Fruit fly (Drosophila melanogaster) whole organism, embryonic: ENCODE results near the gene CG31321.
A peak's percentile ranks its signal among the peaks of the same experiment; 100 is the strongest.

Source experiments
- Aef1 ChIP-seq: fragments of 200-800 bp; sonication (Bioruptor generic); IDR thresholded peaks from 3 replicates; pipeline ENCODE4 v1.3.6; 2022; ENCODE audit warnings: missing biosample characterization, missing genetic modification characterization
- B-H2 ChIP-seq: fragments of 200-800 bp; sonication (Bioruptor generic); optimal IDR thresholded peaks from 2 replicates; lab custom pipeline; 2018; ENCODE audit warnings: missing biosample characterization, mild to moderate bottlenecking, missing genetic modification characterization
- CG10209 ChIP-seq: fragments of 200-800 bp; sonication (Bioruptor generic); optimal IDR thresholded peaks from 3 replicates; lab custom pipeline; 2017; ENCODE audit warnings: missing biosample characterization, mild to moderate bottlenecking, missing genetic modification characterization, missing genetic modification reagents
- CG10321 ChIP-seq: fragments of 200-800 bp; sonication (Bioruptor generic); IDR thresholded peaks from 2 replicates; pipeline ENCODE4 v1.3.6; 2022; ENCODE audit warnings: missing biosample characterization, missing genetic modification characterization
- CG10979 ChIP-seq: fragments of 200-800 bp; sonication (Bioruptor generic); optimal IDR thresholded peaks from 2 replicates; lab custom pipeline; 2018; ENCODE audit warnings: missing biosample characterization, mild to moderate bottlenecking, missing genetic modification characterization, moderate library complexity
- CG11085 ChIP-seq: fragments of 200-800 bp; sonication (Bioruptor generic); IDR thresholded peaks from 2 replicates; pipeline ENCODE4 v1.3.6; 2022; ENCODE audit warnings: missing biosample characterization, missing genetic modification characterization
- CG12942 ChIP-seq: fragments of 200-800 bp; sonication (Bioruptor generic); optimal IDR thresholded peaks from 3 replicates; lab custom pipeline; 2016; ENCODE audit warnings: missing biosample characterization, missing genetic modification characterization
- CG13775 ChIP-seq: fragments of 200-800 bp; sonication (Bioruptor generic); optimal IDR thresholded peaks from 3 replicates; lab custom pipeline; 2017; ENCODE audit warnings: missing biosample characterization, mild to moderate bottlenecking, missing genetic modification characterization
- CG14667 ChIP-seq: fragments of 200-800 bp; sonication (Bioruptor generic); IDR thresholded peaks from 2 replicates; pipeline ENCODE4 v1.3.6; 2022; ENCODE audit warnings: missing biosample characterization, missing genetic modification characterization
- CG14860 ChIP-seq: fragments of 200-800 bp; sonication (Bioruptor generic); IDR thresholded peaks from 3 replicates; pipeline ENCODE4 v1.3.6; 2022; ENCODE audit warnings: missing biosample characterization, missing genetic modification characterization; ENCODE audit not compliant: partially characterized antibody
- CG15011 ChIP-seq: fragments of 200-800 bp; sonication (Bioruptor generic); optimal IDR thresholded peaks from 3 replicates; lab custom pipeline; 2018; ENCODE audit warnings: missing biosample characterization, mild to moderate bottlenecking, missing genetic modification characterization
- CG15601 ChIP-seq: fragments of 200-800 bp; sonication (Bioruptor generic); optimal IDR thresholded peaks from 3 replicates; lab custom pipeline; 2019; ENCODE audit warnings: missing biosample characterization, mild to moderate bottlenecking, missing genetic modification characterization, moderate library complexity
- CG18011 ChIP-seq: fragments of 200-800 bp; sonication (Bioruptor generic); optimal IDR thresholded peaks from 2 replicates; lab custom pipeline; 2017; ENCODE audit warnings: missing biosample characterization, missing genetic modification characterization, mild to moderate bottlenecking, moderate library complexity, missing genotype
- CG18476 ChIP-seq: fragments of 200-800 bp; sonication (Bioruptor generic); optimal IDR thresholded peaks from 2 replicates; lab custom pipeline; 2016; ENCODE audit warnings: missing biosample characterization, mild to moderate bottlenecking, missing genetic modification characterization
- CG30403 ChIP-seq: fragments of 200-800 bp; sonication (Bioruptor generic); optimal IDR thresholded peaks from 3 replicates; lab custom pipeline; 2016; ENCODE audit warnings: missing biosample characterization, missing genetic modification characterization
- CG3407 ChIP-seq: fragments of 200-800 bp; sonication (Bioruptor generic); optimal IDR thresholded peaks from 2 replicates; lab custom pipeline; 2018; ENCODE audit warnings: missing biosample characterization, mild to moderate bottlenecking, missing genetic modification characterization
- CG34422 ChIP-seq: fragments of 200-800 bp; sonication (Bioruptor generic); IDR thresholded peaks from 3 replicates; pipeline ENCODE4 v1.3.6; 2022; ENCODE audit warnings: missing biosample characterization, missing genetic modification characterization
- CG4820 ChIP-seq: fragments of 200-800 bp; sonication (Bioruptor generic); optimal IDR thresholded peaks from 3 replicates; lab custom pipeline; 2016; ENCODE audit warnings: missing biosample characterization, missing genetic modification characterization
- CG6272 ChIP-seq: fragments of 200-800 bp; sonication (Bioruptor generic); IDR thresholded peaks from 2 replicates; pipeline ENCODE4 v1.3.6; 2022; ENCODE audit warnings: missing biosample characterization, missing genetic modification characterization
- CG6683 ChIP-seq: fragments of 200-800 bp; sonication (Bioruptor generic); optimal IDR thresholded peaks from 2 replicates; lab custom pipeline; 2017; ENCODE audit warnings: missing biosample characterization, mild to moderate bottlenecking, missing genetic modification characterization, missing genetic modification reagents
- CG7372 ChIP-seq: fragments of 200-800 bp; sonication (Bioruptor generic); IDR thresholded peaks from 2 replicates; pipeline ENCODE4 v1.3.6; 2022; ENCODE audit warnings: missing biosample characterization, missing genetic modification characterization
- CG8281 ChIP-seq: fragments of 200-800 bp; sonication (Bioruptor generic); optimal IDR thresholded peaks from 2 replicates; lab custom pipeline; 2018; ENCODE audit warnings: missing biosample characterization, mild to moderate bottlenecking, missing genetic modification characterization, moderate library complexity
- CG8924 ChIP-seq: fragments of 200-800 bp; optimal IDR thresholded peaks from 3 replicates; lab custom pipeline; 2019; ENCODE audit warnings: missing biosample characterization, mild to moderate bottlenecking, missing genetic modification characterization, moderate library complexity
- Dip3 ChIP-seq: fragments of 200-800 bp; sonication (Bioruptor generic); optimal IDR thresholded peaks from 3 replicates; lab custom pipeline; 2016; ENCODE audit warnings: missing biosample characterization, missing genetic modification characterization
- Hand ChIP-seq: fragments of 200-800 bp; sonication (Bioruptor generic); optimal IDR thresholded peaks from 2 replicates; lab custom pipeline; 2017; ENCODE audit warnings: mild to moderate bottlenecking, missing biosample characterization, missing genetic modification reagents, missing genetic modification characterization
- HmgZ ChIP-seq: fragments of 200-800 bp; sonication (Bioruptor generic); optimal IDR thresholded peaks from 2 replicates; lab custom pipeline; 2018; ENCODE audit warnings: missing biosample characterization, mild to moderate bottlenecking, missing genetic modification characterization
- MTF-1 ChIP-seq: fragments of 200-800 bp; sonication (Bioruptor generic); optimal IDR thresholded peaks from 2 replicates; lab custom pipeline; 2018; ENCODE audit warnings: missing biosample characterization, mild to moderate bottlenecking, missing genetic modification characterization, borderline replicate concordance
- Mad ChIP-seq: fragments of 200-800 bp; sonication (Bioruptor generic); optimal IDR thresholded peaks from 2 replicates; lab custom pipeline; 2016; ENCODE audit warnings: missing biosample characterization, missing genetic modification characterization
- Nf-YC ChIP-seq: fragments of 200-800 bp; optimal IDR thresholded peaks from 3 replicates; lab custom pipeline; 2019; ENCODE audit warnings: missing biosample characterization, mild to moderate bottlenecking, missing genetic modification characterization, moderate library complexity
- Poxn ChIP-seq: fragments of 200-800 bp; sonication (Bioruptor generic); IDR thresholded peaks from 2 replicates; pipeline ENCODE4 v1.3.6; 2022; ENCODE audit warnings: missing biosample characterization, missing genetic modification characterization
- Xrp1 ChIP-seq: fragments of 200-800 bp; sonication (Bioruptor generic); IDR thresholded peaks from 2 replicates; pipeline ENCODE4 v1.3.6; 2022; ENCODE audit warnings: missing biosample characterization, missing genetic modification characterization
- ato ChIP-seq: fragments of 200-800 bp; sonication (Bioruptor generic); IDR thresholded peaks from 2 replicates; pipeline ENCODE4 v1.3.6; 2022; ENCODE audit warnings: missing biosample characterization, missing genetic modification characterization; ENCODE audit not compliant: partially characterized antibody
- cad ChIP-seq: fragments of >200 bp; optimal IDR thresholded peaks from 2 replicates; lab custom pipeline; 2017; ENCODE audit warnings: missing biosample characterization, missing genetic modification characterization
- cg ChIP-seq: fragments of 200-800 bp; sonication (Bioruptor generic); optimal IDR thresholded peaks from 3 replicates; lab custom pipeline; 2019; ENCODE audit warnings: missing biosample characterization, mild to moderate bottlenecking, missing genetic modification characterization, moderate library complexity
- cwo ChIP-seq: fragments of 200-800 bp; sonication (Bioruptor generic); optimal IDR thresholded peaks from 3 replicates; lab custom pipeline; 2017; ENCODE audit warnings: missing biosample characterization, missing genetic modification characterization, mild to moderate bottlenecking, moderate library complexity, missing genetic modification reagents
- dm ChIP-seq: fragments of 200-800 bp; sonication (Bioruptor generic); optimal IDR thresholded peaks from 3 replicates; lab custom pipeline; 2016; ENCODE audit warnings: missing biosample characterization, missing genetic modification characterization
- dmrt99B ChIP-seq: fragments of 200-800 bp; sonication (Bioruptor generic); optimal IDR thresholded peaks from 2 replicates; lab custom pipeline; 2018; ENCODE audit warnings: missing biosample characterization, mild to moderate bottlenecking, missing genetic modification characterization, moderate library complexity
- gcm ChIP-seq: fragments of 200-800 bp; sonication (Bioruptor generic); optimal IDR thresholded peaks from 2 replicates; lab custom pipeline; 2019; ENCODE audit warnings: missing biosample characterization, mild to moderate bottlenecking, missing genetic modification characterization, moderate library complexity
- hbn ChIP-seq: fragments of 200-800 bp; sonication (Bioruptor generic); IDR thresholded peaks from 2 replicates; pipeline ENCODE4 v1.3.6; 2022; ENCODE audit warnings: missing biosample characterization, missing genetic modification characterization; ENCODE audit not compliant: partially characterized antibody
- kah ChIP-seq: fragments of 200-800 bp; sonication (Bioruptor generic); optimal IDR thresholded peaks from 2 replicates; lab custom pipeline; 2018; ENCODE audit warnings: missing biosample characterization, mild to moderate bottlenecking, missing genetic modification characterization
- lov ChIP-seq, 2 experiments: fragments of 200-800 bp in 1 of 2; fragments of >200 bp in 1 of 2; sonication (Bioruptor generic) in 1 of 2; IDR thresholded peaks in 1 of 2; optimal IDR thresholded peaks in 1 of 2; 2 replicates in 1 of 2; 3 replicates in 1 of 2; pipeline versions ENCODE4 v1.3.6 to Lab custom; 2017 to 2022; ENCODE audit warnings: missing biosample characterization in 1 of 2, missing genetic modification characterization in 1 of 2
- nau ChIP-seq: fragments of 200-800 bp; sonication (Bioruptor generic); optimal IDR thresholded peaks from 3 replicates; lab custom pipeline; 2017; ENCODE audit warnings: missing biosample characterization, mild to moderate bottlenecking, missing genetic modification characterization, missing genetic modification reagents
- oc ChIP-seq: fragments of 200-800 bp; sonication (Bioruptor generic); optimal IDR thresholded peaks from 2 replicates; lab custom pipeline; 2018; ENCODE audit warnings: missing biosample characterization, mild to moderate bottlenecking, missing genetic modification characterization, moderate library complexity
- onecut ChIP-seq: fragments of 200-800 bp; sonication (Bioruptor generic); IDR thresholded peaks from 2 replicates; pipeline ENCODE4 v1.3.6; 2022; ENCODE audit warnings: missing biosample characterization, missing genetic modification characterization
- row ChIP-seq: fragments of 200-800 bp; sonication (Bioruptor generic); IDR thresholded peaks from 3 replicates; pipeline ENCODE4 v1.3.6; 2022; ENCODE audit warnings: missing biosample characterization, missing genetic modification characterization
- scrt ChIP-seq: fragments of 200-800 bp; sonication (Bioruptor generic); optimal IDR thresholded peaks from 2 replicates; lab custom pipeline; 2018; ENCODE audit warnings: missing biosample characterization, mild to moderate bottlenecking, missing genetic modification characterization, moderate library complexity
- stwl ChIP-seq: fragments of 200-800 bp; sonication (Bioruptor generic); optimal IDR thresholded peaks from 3 replicates; lab custom pipeline; 2018; ENCODE audit warnings: missing biosample characterization, mild to moderate bottlenecking, missing genetic modification characterization, moderate library complexity
- tna ChIP-seq: fragments of 200-800 bp; sonication (Bioruptor generic); IDR thresholded peaks from 2 replicates; pipeline ENCODE4 v1.3.6; 2022; ENCODE audit warnings: missing biosample characterization, missing genetic modification characterization; ENCODE audit not compliant: partially characterized antibody
- yki ChIP-seq: fragments of >200 bp; optimal IDR thresholded peaks from 3 replicates; lab custom pipeline; 2018

Gene CG31321

dm6 chr3R:14283754-14284421 lies 26.3 kb upstream of the CG31321 start (continued):
- TF ChIP-seq lov (optimal IDR thresholded peaks at IDR 0.05; lab: Kevin White, UChicago) (no peak), lov (GFP tag; IDR thresholded peaks at IDR 0.05; lab: Robert Waterston, UW) (no peak), kah (GFP tag; lab: Kevin White, UChicago) (peak; percentile 94), CG15011 (peak; percentile 98), CG4820 (GFP tag; lab: Kevin White, UChicago) (peak; percentile 97), stwl (tag; lab: Kevin White, UChicago) (peak; percentile 46), Poxn (no peak), CG18011 (GFP tag; lab: Kevin White, UChicago) (peak; percentile 90), MTF-1 (GFP tag; lab: Kevin White, UChicago) (peak; percentile 94), CG8281 (tag; lab: Kevin White, UChicago) (peak; percentile 94), HmgZ (peak; percentile 99), CG8924 (tag; lab: Kevin White, UChicago) (peak; percentile 99), CG11085 (no peak), CG6683 (GFP tag; lab: Kevin White, UChicago) (peak; percentile 96), CG18476 (GFP tag; lab: Kevin White, UChicago) (peak; percentile 98), CG10321 (GFP tag; lab: Robert Waterston, UW) (no peak), row (GFP tag; lab: Robert Waterston, UW) (no peak), scrt (GFP tag; lab: Kevin White, UChicago) (peak; percentile 98), CG3407 (GFP tag; lab: Kevin White, UChicago) (peak; percentile 97), CG13775 (GFP tag; lab: Kevin White, UChicago) (peak; percentile 98), hbn (no peak), CG14667 (GFP tag; lab: Robert Waterston, UW) (no peak), CG7372 (GFP tag; lab: Robert Waterston, UW) (no peak), CG30403 (GFP tag; lab: Kevin White, UChicago) (peak; percentile 99), Dip3 (peak; percentile 95), CG10209 (GFP tag; lab: Kevin White, UChicago) (peak; percentile 99), CG34422 (GFP tag; lab: Robert Waterston, UW) (no peak), CG6272 (GFP tag; lab: Robert Waterston, UW) (peak; percentile 97), Mad (GFP tag; lab: Kevin White, UChicago) (peak; percentile 97), Hand (GFP tag; lab: Kevin White, UChicago) (peak; percentile 96), Xrp1 (GFP tag; lab: Robert Waterston, UW) (no peak), dm (GFP tag; lab: Kevin White, UChicago) (peak; percentile 88), cg (peak; percentile 89), ato (no peak), dmrt99B (tag; lab: Kevin White, UChicago) (peak; percentile 99), CG14860 (GFP tag; lab: Robert Waterston, UW) (no peak), onecut (GFP tag; lab: Robert Waterston, UW) (peak; percentile 96), CG10979 (tag; lab: Kevin White, UChicago) (peak; percentile 98), CG12942 (GFP tag; lab: Kevin White, UChicago) (peak; percentile 98), yki (lab: Kevin White, UChicago) (peak; percentile 64), gcm (peak; percentile 98), oc (peak; percentile 99), CG15601 (tag; lab: Kevin White, UChicago) (peak; percentile 98), cwo (GFP tag; lab: Kevin White, UChicago) (peak; percentile 98), nau (GFP tag; lab: Kevin White, UChicago) (peak; percentile 98), Nf-YC (tag; lab: Kevin White, UChicago) (peak; percentile 89), tna (GFP tag; lab: Robert Waterston, UW) (no peak), Aef1 (no peak), cad (no peak), B-H2 (peak; percentile 94)
